Worm (Caenorhabditis elegans) whole organism, L1 larva: ENCODE measurements around the gene F47B7.2.

Experiments
- C04F5.9 ChIP-seq: sonication (generic microtip); optimal IDR thresholded peaks from 2 replicates; lab custom pipeline; 2016; ENCODE audit warnings: missing genetic modification characterization, missing compliant biosample characterization
- C16A3.4 ChIP-seq: fragments of 150-350 bp; optimal IDR thresholded peaks from 2 replicates; lab custom pipeline; 2014; ENCODE audit warnings: missing biosample characterization, missing genetic modification characterization
- C34B4.2 ChIP-seq: sonication (generic microtip); optimal IDR thresholded peaks from 2 replicates; lab custom pipeline; 2017; ENCODE audit warnings: mild to moderate bottlenecking, missing genetic modification characterization, missing compliant biosample characterization
- ama-1 ChIP-seq: fragments of 150-350 bp; optimal IDR thresholded peaks from 2 replicates; lab custom pipeline; 2014
- blmp-1 ChIP-seq: fragments of 150-350 bp; optimal IDR thresholded peaks from 2 replicates; lab custom pipeline; 2014; ENCODE audit warnings: missing biosample characterization, missing genetic modification characterization
- ceh-8 ChIP-seq: fragments of 200-800 bp; sonication (Bioruptor generic); optimal IDR thresholded peaks from 2 replicates; lab custom pipeline; 2018; ENCODE audit warnings: mild to moderate bottlenecking, missing genetic modification characterization, moderate library complexity, missing compliant biosample characterization
- ceh-90 ChIP-seq: sonication (generic microtip); optimal IDR thresholded peaks from 2 replicates; lab custom pipeline; 2016; ENCODE audit warnings: missing genetic modification characterization, missing compliant biosample characterization
- ces-1 ChIP-seq: fragments of 150-350 bp; optimal IDR thresholded peaks from 2 replicates; lab custom pipeline; 2014; ENCODE audit warnings: missing biosample characterization, missing genetic modification reagents, missing genetic modification characterization
- dsc-1 ChIP-seq: sonication (generic microtip); optimal IDR thresholded peaks from 2 replicates; lab custom pipeline; 2016; ENCODE audit warnings: mild to moderate bottlenecking, missing genetic modification characterization, missing compliant biosample characterization
- efl-1 ChIP-seq, 4 experiments: fragments of 150-350 bp; optimal IDR thresholded peaks in 3 of 4; peaks in 1 of 4; 1 replicate in 1 of 4; 2 replicates in 3 of 4; lab custom pipeline; 2014; ENCODE audit warnings: missing biosample characterization in 2 of 4, missing genetic modification characterization in 2 of 4, missing genetic modification reagents in 2 of 4
- efl-3 ChIP-seq: fragments of 200-800 bp; sonication (Bioruptor generic); optimal IDR thresholded peaks from 2 replicates; lab custom pipeline; 2018; ENCODE audit warnings: mild to moderate bottlenecking, missing genetic modification characterization, missing compliant biosample characterization
- elt-2 ChIP-seq: sonication (generic microtip); optimal IDR thresholded peaks from 2 replicates; lab custom pipeline; 2016; ENCODE audit warnings: missing genetic modification characterization, mild to moderate bottlenecking, inconsistent platforms, missing compliant biosample characterization, missing genetic modification reagents
- elt-3 ChIP-seq, 6 experiments: fragments of 150-350 bp in 1 of 6; sonication (generic microtip); optimal IDR thresholded peaks; 2 replicates each; lab custom pipeline; 2017 to 2018; ENCODE audit warnings: missing biosample characterization in 6 of 6, missing genetic modification characterization in 6 of 6, inconsistent platforms in 1 of 6
- ets-5 ChIP-seq: fragments of 200-800 bp; sonication (Bioruptor generic); IDR thresholded peaks from 2 replicates; pipeline ENCODE4 v1.3.6; 2022; ENCODE audit warnings: missing genetic modification characterization, missing compliant biosample characterization
- fkh-10 ChIP-seq: sonication (generic microtip); optimal IDR thresholded peaks from 2 replicates; lab custom pipeline; 2017; ENCODE audit warnings: missing biosample characterization, missing genetic modification reagents, missing genetic modification characterization
- fos-1 ChIP-seq: fragments of 150-350 bp; optimal IDR thresholded peaks from 2 replicates; lab custom pipeline; 2014; ENCODE audit warnings: missing biosample characterization, missing genetic modification characterization
- grh-1 ChIP-seq: fragments of 200-800 bp; sonication (Bioruptor generic); IDR thresholded peaks from 2 replicates; pipeline ENCODE4 v1.3.6; 2022; ENCODE audit warnings: missing genetic modification reagents, missing genetic modification characterization, missing compliant biosample characterization
- hlh-17 ChIP-seq: fragments of 200-800 bp; sonication (Bioruptor generic); optimal IDR thresholded peaks from 2 replicates; lab custom pipeline; 2018; ENCODE audit warnings: missing genetic modification characterization, mild to moderate bottlenecking, missing compliant biosample characterization, moderate library complexity, borderline replicate concordance
- hlh-4 ChIP-seq: sonication (generic microtip); optimal IDR thresholded peaks from 2 replicates; lab custom pipeline; 2016; ENCODE audit warnings: mild to moderate bottlenecking, missing genetic modification characterization, missing compliant biosample characterization
- jun-1 ChIP-seq: fragments of 150-350 bp; optimal IDR thresholded peaks from 2 replicates; lab custom pipeline; 2014; ENCODE audit warnings: missing biosample characterization, missing genetic modification reagents, missing genetic modification characterization
- lin-13 ChIP-seq: fragments of 150-350 bp; optimal IDR thresholded peaks from 2 replicates; lab custom pipeline; 2014; ENCODE audit warnings: missing biosample characterization, missing genetic modification reagents, missing genetic modification characterization
- mab-9 ChIP-seq: fragments of 200-800 bp; sonication (Bioruptor generic); IDR thresholded peaks from 2 replicates; pipeline ENCODE4 v1.3.6; 2022; ENCODE audit warnings: missing genetic modification reagents, missing genetic modification characterization, missing compliant biosample characterization
- mep-1 ChIP-seq: fragments of 150-350 bp; optimal IDR thresholded peaks from 2 replicates; lab custom pipeline; 2014; ENCODE audit warnings: missing biosample characterization, missing genetic modification characterization
- nhr-11 ChIP-seq: fragments of 150-350 bp; optimal IDR thresholded peaks from 2 replicates; lab custom pipeline; 2014; ENCODE audit warnings: missing biosample characterization, missing genetic modification characterization
- nhr-12 ChIP-seq: sonication (generic microtip); optimal IDR thresholded peaks from 2 replicates; lab custom pipeline; 2017; ENCODE audit warnings: missing biosample characterization, missing genetic modification characterization
- nhr-20 ChIP-seq: sonication (generic microtip); optimal IDR thresholded peaks from 2 replicates; lab custom pipeline; 2016; ENCODE audit warnings: mild to moderate bottlenecking, missing genetic modification characterization, missing compliant biosample characterization
- nhr-47 ChIP-seq: sonication (generic microtip); optimal IDR thresholded peaks from 2 replicates; lab custom pipeline; 2016; ENCODE audit warnings: mild to moderate bottlenecking, missing genetic modification characterization, moderate library complexity, missing compliant biosample characterization
- nhr-76 ChIP-seq: sonication (generic microtip); optimal IDR thresholded peaks from 2 replicates; lab custom pipeline; 2017; ENCODE audit warnings: missing biosample characterization, missing genetic modification characterization
- nhr-84 ChIP-seq: sonication (generic microtip); optimal IDR thresholded peaks from 2 replicates; lab custom pipeline; 2017; ENCODE audit warnings: missing biosample characterization, missing genetic modification characterization
- nhr-85 ChIP-seq: sonication (generic microtip); peaks from one replicate; lab custom pipeline; 2016; ENCODE audit warnings: missing genetic modification characterization, inconsistent platforms, missing compliant biosample characterization
- nhr-90 ChIP-seq: sonication (generic microtip); optimal IDR thresholded peaks from 2 replicates; lab custom pipeline; 2016; ENCODE audit warnings: mild to moderate bottlenecking, missing genetic modification characterization, missing compliant biosample characterization; ENCODE audit not compliant: poor library complexity
- pag-3 ChIP-seq: sonication (generic microtip); optimal IDR thresholded peaks from 2 replicates; lab custom pipeline; 2017; ENCODE audit warnings: missing genetic modification characterization, mild to moderate bottlenecking, missing compliant biosample characterization, antibody characterized with exemption, borderline replicate concordance; ENCODE audit not compliant: insufficient read depth
- pqm-1 ChIP-seq: sonication (generic microtip); optimal IDR thresholded peaks from 3 replicates; lab custom pipeline; 2017; ENCODE audit warnings: missing biosample characterization, missing genetic modification characterization
- snpc-4 ChIP-seq: fragments of 150-350 bp; optimal IDR thresholded peaks from 2 replicates; lab custom pipeline; 2014; ENCODE audit warnings: missing biosample characterization, missing genetic modification characterization
- snu-23 ChIP-seq: sonication (generic microtip); optimal IDR thresholded peaks from 2 replicates; lab custom pipeline; 2016; ENCODE audit warnings: missing genetic modification characterization, missing compliant biosample characterization
- sptf-1 ChIP-seq: fragments of 150-350 bp; optimal IDR thresholded peaks from 2 replicates; lab custom pipeline; 2014; ENCODE audit warnings: missing biosample characterization, missing genetic modification characterization
- sup-37 ChIP-seq: fragments of 200-800 bp; sonication (Bioruptor generic); optimal IDR thresholded peaks from 2 replicates; lab custom pipeline; 2018; ENCODE audit warnings: mild to moderate bottlenecking, missing genetic modification characterization, missing compliant biosample characterization
- swsn-7 ChIP-seq: sonication (generic microtip); optimal IDR thresholded peaks from 2 replicates; lab custom pipeline; 2016; ENCODE audit warnings: missing genetic modification characterization, missing compliant biosample characterization
- unc-130 ChIP-seq: fragments of 150-350 bp; optimal IDR thresholded peaks from 2 replicates; lab custom pipeline; 2017; ENCODE audit warnings: missing biosample characterization, missing genetic modification characterization, inconsistent platforms
- unc-62 ChIP-seq: fragments of 150-350 bp; optimal IDR thresholded peaks from 2 replicates; lab custom pipeline; 2014; ENCODE audit warnings: missing biosample characterization, missing genetic modification reagents, missing genetic modification characterization
- unc-86 ChIP-seq: sonication (generic microtip); optimal IDR thresholded peaks from 2 replicates; lab custom pipeline; 2016; ENCODE audit warnings: missing genetic modification characterization, missing compliant biosample characterization
- unc-98 ChIP-seq: fragments of 200-800 bp; sonication (Bioruptor generic); IDR thresholded peaks from 2 replicates; pipeline ENCODE4 v1.3.6; 2022; ENCODE audit warnings: missing genetic modification characterization, missing compliant biosample characterization
- vab-15 ChIP-seq: sonication (generic microtip); optimal IDR thresholded peaks from 2 replicates; lab custom pipeline; 2017; ENCODE audit warnings: missing genotype, mild to moderate bottlenecking, missing genetic modification characterization, missing compliant biosample characterization
- zag-1 ChIP-seq: fragments of 150-350 bp; optimal IDR thresholded peaks from 2 replicates; lab custom pipeline; 2014; ENCODE audit warnings: missing biosample characterization, missing genetic modification characterization
- ztf-11 ChIP-seq, 2 experiments: sonication (generic microtip); optimal IDR thresholded peaks; 2 replicates each; lab custom pipeline; 2016 to 2017; ENCODE audit warnings: missing genetic modification characterization in 2 of 2, missing biosample characterization in 1 of 2, missing compliant biosample characterization in 1 of 2
- ztf-4 ChIP-seq: fragments of 150-350 bp; optimal IDR thresholded peaks from 2 replicates; lab custom pipeline; 2014; ENCODE audit warnings: missing biosample characterization, missing genetic modification characterization

The F47B7.2 gene

DNA sequence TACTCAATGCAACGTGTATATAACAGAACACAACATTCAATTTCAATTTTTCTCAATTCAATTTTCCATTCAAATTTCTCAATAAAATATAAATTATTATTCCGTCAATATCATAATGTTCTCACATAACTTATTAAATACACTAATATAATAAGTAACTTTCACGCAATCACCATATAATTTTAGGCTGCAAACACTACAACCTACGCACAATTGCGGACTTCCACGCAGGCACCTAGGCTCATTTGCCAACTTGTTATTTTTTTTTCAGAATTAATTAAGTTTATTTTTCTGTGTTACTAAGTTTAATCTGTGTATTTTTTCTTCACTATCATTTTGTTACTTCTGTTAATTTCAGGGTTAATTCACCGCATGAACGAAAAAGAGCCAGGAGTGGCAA, at the start of gene F47B7.2 (continued):
- TF ChIP-seq nhr-12 (no peak), dsc-1 (peak; percentile 39), nhr-90 (tag; lab: Kevin White, UChicago) (peak; percentile 7), snpc-4 (tag; lab: Kevin White, UChicago) (peak; percentile 13), pqm-1 (tag; lab: Kevin White, UChicago) (no peak), sptf-1 (no peak), efl-3 (GFP tag; lab: Kevin White, UChicago) (no peak), lin-13 (no peak)
- TF ChIP-seq, all 84 proteins: peak for 21

DNA sequence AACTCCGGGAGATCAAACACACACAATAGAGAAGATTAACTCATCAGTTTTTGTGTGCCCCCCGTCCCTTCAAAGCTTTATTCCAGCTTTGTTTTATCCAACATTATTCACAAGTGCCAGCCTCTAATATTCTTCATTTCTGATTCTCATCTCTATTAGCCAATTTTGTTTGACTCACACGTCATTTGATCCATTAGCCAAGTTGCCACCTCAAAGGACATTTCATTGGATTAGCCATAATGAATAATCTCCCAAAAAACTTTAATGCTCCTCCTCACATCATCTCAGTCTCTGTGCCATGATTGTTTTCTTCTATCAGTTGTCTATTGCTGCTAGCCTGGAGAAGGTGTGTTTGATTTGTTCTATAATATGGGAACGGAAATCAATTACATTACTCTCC, 47.1 kb upstream of the F47B7.2 start:
- TF ChIP-seq ceh-8 (GFP tag; lab: Kevin White, UChicago) (peak; percentile 72), nhr-90 (tag; lab: Kevin White, UChicago) (no peak), dsc-1 (peak; percentile 86), jun-1 (tag; lab: Kevin White, UChicago) (no peak)

DNA sequence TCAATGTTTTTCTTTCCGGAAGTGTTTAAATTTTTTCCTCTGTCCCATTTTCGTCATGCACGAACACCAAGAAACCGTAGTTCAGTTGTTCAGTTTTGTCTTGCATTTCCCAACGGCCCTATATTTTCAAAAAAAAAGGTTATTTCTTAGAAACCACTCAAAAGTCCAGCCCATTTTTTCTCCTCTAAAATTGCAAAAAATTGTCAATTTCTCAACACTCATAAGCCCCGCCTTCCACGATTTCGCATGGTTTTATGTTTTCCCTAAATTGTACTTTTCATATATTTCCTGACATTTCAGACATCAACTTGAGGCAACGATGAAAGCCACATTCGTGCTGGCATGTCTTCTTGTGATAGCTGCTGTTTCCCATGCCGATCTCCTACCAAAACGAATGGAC, 45.3 kb upstream of the F47B7.2 start, which contains the start of gene nlp-1:
nlp-1 (plus strand) TSS at position 301 of the 400 bp plus-strand sequence.
- TF ChIP-seq mab-9 (GFP tag; lab: Robert Waterston, UW): no peak
- TF ChIP-seq ztf-4: no peak
- no peak for TF ChIP-seq ets-5 (GFP tag; lab: Robert Waterston, UW)
- TF ChIP-seq nhr-90 (tag; lab: Kevin White, UChicago): no peak

ce11 chrX:3728970-3729369, 43.6 kb upstream of the F47B7.2 start, which contains the start of gene aex-4:
Gene aex-4, plus strand, starts transcription at chrX:3729281.
- TF ChIP-seq ceh-8 (GFP tag; lab: Kevin White, UChicago): no peak
- no peak for TF ChIP-seq swsn-7 (tag; lab: Kevin White, UChicago)
- TF ChIP-seq unc-62: no peak
- no peak for TF ChIP-seq ztf-11 (tag; optimal IDR thresholded peaks at IDR 0.05; lab: Kevin White, UChicago)
- no peak for TF ChIP-seq unc-98
- no peak for TF ChIP-seq blmp-1 (tag; lab: Kevin White, UChicago)
- TF ChIP-seq pqm-1 (tag; lab: Kevin White, UChicago): peak; percentile 69
- no peak for TF ChIP-seq nhr-85
- no peak for TF ChIP-seq vab-15 (tag; lab: Kevin White, UChicago)
- no peak for TF ChIP-seq grh-1
- no peak for TF ChIP-seq efl-1 (optimal IDR thresholded peaks at IDR 0.05; lab: Kevin White, UChicago)
- TF ChIP-seq efl-1 (GFP tag; optimal IDR thresholded peaks at IDR 0.05 in 1 of 2; lab: Kevin White, UChicago): no peak
- no peak for TF ChIP-seq mep-1 (tag; lab: Kevin White, UChicago)
- no peak for TF ChIP-seq nhr-12
- TF ChIP-seq ama-1: no peak
- TF ChIP-seq C04F5.9 (tag; lab: Kevin White, UChicago): no peak
- TF ChIP-seq hlh-4: no peak
- no peak for TF ChIP-seq nhr-76
- TF ChIP-seq fkh-10 (GFP tag; lab: Kevin White, UChicago): no peak
- TF ChIP-seq fos-1 (tag; lab: Kevin White, UChicago): no peak
- TF ChIP-seq sup-37 (GFP tag; lab: Kevin White, UChicago): no peak
- no peak for TF ChIP-seq snu-23 (GFP tag; lab: Kevin White, UChicago)
- TF ChIP-seq C34B4.2: no peak
- no peak for TF ChIP-seq ztf-4
- no peak for TF ChIP-seq nhr-11 (tag; lab: Kevin White, UChicago)
- peak; percentile 21 for TF ChIP-seq nhr-20 (tag; lab: Kevin White, UChicago)
- TF ChIP-seq nhr-90 (tag; lab: Kevin White, UChicago): no peak
- TF ChIP-seq zag-1 (tag; lab: Kevin White, UChicago): no peak
- TF ChIP-seq unc-130 (tag; lab: Kevin White, UChicago): no peak
- TF ChIP-seq elt-2 (tag; lab: Kevin White, UChicago): peak; percentile 94
- TF ChIP-seq C16A3.4: no peak
- TF ChIP-seq sptf-1: no peak
- peak; percentile 12 for TF ChIP-seq nhr-47 (tag; lab: Kevin White, UChicago)
- TF ChIP-seq elt-3 (tag; optimal IDR thresholded peaks at IDR 0.05; lab: Kevin White, UChicago): no peak
- TF ChIP-seq ceh-90: no peak
- no peak for TF ChIP-seq nhr-84 (tag; lab: Kevin White, UChicago)
- peak; percentile 54 for TF ChIP-seq dsc-1
- TF ChIP-seq hlh-17 (GFP tag; lab: Kevin White, UChicago): no peak
- no peak for TF ChIP-seq ces-1 (GFP tag; lab: Kevin White, UChicago)
- TF ChIP-seq unc-86: no peak
- TF ChIP-seq pag-3 (tag; lab: Kevin White, UChicago): no peak
